Fruit fly (Drosophila melanogaster) Kc167 (cell line): ENCODE results near the gene Rpp20.

Experiments used
- Myc ChIP-seq: fragments of >200 bp; optimal IDR thresholded peaks from 2 replicates; lab custom pipeline; 2017; ENCODE audit warnings: missing external identifiers
- Sin3A ChIP-seq: fragments of >200 bp; optimal IDR thresholded peaks from 2 replicates; lab custom pipeline; 2018; ENCODE audit warnings: missing external identifiers
- h ChIP-seq: fragments of >200 bp; optimal IDR thresholded peaks from 3 replicates; lab custom pipeline; 2018; ENCODE audit warnings: missing external identifiers
- insv ChIP-seq: fragments of >200 bp; optimal IDR thresholded peaks from 3 replicates; lab custom pipeline; 2018; ENCODE audit warnings: missing external identifiers
- psq ChIP-seq: fragments of >200 bp; optimal IDR thresholded peaks from 2 replicates; lab custom pipeline; 2017; ENCODE audit warnings: missing external identifiers
- ttk ChIP-seq: sonication (Bioruptor generic); optimal IDR thresholded peaks from 2 replicates; lab custom pipeline; 2017; ENCODE audit warnings: missing external identifiers

Gene Rpp20

dm6 chrX:19775055-19775645 is 30.9 kb downstream of the Rpp20 start:
- TF ChIP-seq h (lab: Kevin White, UChicago) (no peak), Sin3A (lab: Kevin White, UChicago) (no peak), insv (no peak)

- TF ChIP-seq psq = no peak
- no peak for TF ChIP-seq h (lab: Kevin White, UChicago)
- TF ChIP-seq Myc (lab: Kevin White, UChicago) = no peak
- TF ChIP-seq ttk (lab: Kevin White, UChicago) = no peak
These were observed 37.6 kb downstream of the Rpp20 start for dm6 chrX:19781861-19782260.

- TF ChIP-seq Sin3A (lab: Kevin White, UChicago) (no peak), h (lab: Kevin White, UChicago) (no peak), Myc (lab: Kevin White, UChicago) (no peak), insv (no peak), psq (no peak), ttk (lab: Kevin White, UChicago) (no peak)
These were observed 38.6 kb downstream of the Rpp20 start for dm6 chrX:19782736-19783325.

- TF ChIP-seq Sin3A (lab: Kevin White, UChicago) (no peak), Myc (lab: Kevin White, UChicago) (no peak), psq (no peak), h (lab: Kevin White, UChicago) (no peak)
These were observed 39.2 kb downstream of the Rpp20 start, which contains the start of gene zld for dm6 chrX:19783457-19783856. zld (minus strand) TSS chrX:19783548.

- TF ChIP-seq Myc (lab: Kevin White, UChicago) = no peak
These were observed 40.6 kb downstream of the Rpp20 start for dm6 chrX:19784875-19785274.

- TF ChIP-seq insv (no peak), h (lab: Kevin White, UChicago) (no peak), Sin3A (lab: Kevin White, UChicago) (no peak)
These were observed 41.2 kb downstream of the Rpp20 start for dm6 chrX:19785403-19785802.

dm6 chrX:19786823-19787222 is 42.6 kb downstream of the Rpp20 start:
- TF ChIP-seq Myc (lab: Kevin White, UChicago) = no peak
- TF ChIP-seq insv = no peak
- TF ChIP-seq ttk (lab: Kevin White, UChicago) = no peak
- TF ChIP-seq h (lab: Kevin White, UChicago) = no peak
- TF ChIP-seq Sin3A (lab: Kevin White, UChicago) = no peak
- no peak for TF ChIP-seq psq

- no peak for TF ChIP-seq Sin3A (lab: Kevin White, UChicago)
- TF ChIP-seq insv = no peak
- TF ChIP-seq psq = no peak
- TF ChIP-seq Myc (lab: Kevin White, UChicago) = no peak
- no peak for TF ChIP-seq h (lab: Kevin White, UChicago)
- TF ChIP-seq ttk (lab: Kevin White, UChicago) = no peak
These were observed 43.8 kb downstream of the Rpp20 start for dm6 chrX:19787921-19788620.

- no peak for TF ChIP-seq insv
- no peak for TF ChIP-seq h (lab: Kevin White, UChicago)
- TF ChIP-seq psq = no peak
- no peak for TF ChIP-seq Myc (lab: Kevin White, UChicago)
- TF ChIP-seq Sin3A (lab: Kevin White, UChicago) = no peak
- no peak for TF ChIP-seq ttk (lab: Kevin White, UChicago)
These were observed 44.4 kb downstream of the Rpp20 start for dm6 chrX:19788621-19788944.

- TF ChIP-seq insv (no peak), h (lab: Kevin White, UChicago) (no peak), Myc (lab: Kevin White, UChicago) (no peak), ttk (lab: Kevin White, UChicago) (no peak), psq (no peak), Sin3A (lab: Kevin White, UChicago) (no peak)
These were observed 47.6 kb downstream of the Rpp20 start for dm6 chrX:19791832-19792231.

- TF ChIP-seq ttk (lab: Kevin White, UChicago) (no peak), insv (no peak), Myc (lab: Kevin White, UChicago) (no peak), Sin3A (lab: Kevin White, UChicago) (no peak)
These were observed 48.3 kb downstream of the Rpp20 start for dm6 chrX:19792572-19792971.
